Worm (Caenorhabditis elegans): ENCODE measurements around the gene tag-243.

tag-243 gene

ce11 chrIII:4715088-4715487 lies 26.8 kb upstream of the tag-243 start, which contains the start of gene him-18:
TSS of gene him-18 (minus strand) at chrIII:4715188.
- TF ChIP-seq tra-4 (tag; optimal IDR thresholded peaks at IDR 0.05) (no peak), hmbx-1 (tag; optimal IDR thresholded peaks at IDR 0.05) (no peak), ceh-13 (GFP tag; optimal IDR thresholded peaks at IDR 0.05) (no peak), ceh-36 (tag; optimal IDR thresholded peaks at IDR 0.05) (no peak), hnd-1 (tag; optimal IDR thresholded peaks at IDR 0.05) (no peak), hmg-4 (GFP tag; optimal IDR thresholded peaks at IDR 0.05) (no peak), ama-1 (optimal IDR thresholded peaks at IDR 0.05) (no peak), tbx-11 (GFP tag; IDR thresholded peaks at IDR 0.05) (no peak)

- no peak for TF ChIP-seq tbx-11 (GFP tag; IDR thresholded peaks at IDR 0.05)
- no peak for TF ChIP-seq ceh-13 (GFP tag; optimal IDR thresholded peaks at IDR 0.05)
- TF ChIP-seq sea-1 (GFP tag; conservative IDR thresholded peaks at IDR 0.05): no peak
- no peak for TF ChIP-seq tra-4 (tag; optimal IDR thresholded peaks at IDR 0.05)
- TF ChIP-seq hmg-4 (GFP tag; optimal IDR thresholded peaks at IDR 0.05): no peak
- TF ChIP-seq pes-1 (GFP tag; IDR thresholded peaks at IDR 0.05): no peak
- no peak for TF ChIP-seq hmbx-1 (tag; optimal IDR thresholded peaks at IDR 0.05)
- TF ChIP-seq ceh-36 (tag; optimal IDR thresholded peaks at IDR 0.05): no peak
- no peak for TF ChIP-seq aly-1 (tag; optimal IDR thresholded peaks at IDR 0.05)
- no peak for TF ChIP-seq F13C5.2 (tag; optimal IDR thresholded peaks at IDR 0.05)
- TF ChIP-seq scrt-1 (GFP tag; IDR thresholded peaks at IDR 0.05): no peak
- TF ChIP-seq tbx-37 (GFP tag; conservative IDR thresholded peaks at IDR 0.05): no peak
- TF ChIP-seq flt-1 (GFP tag; IDR thresholded peaks at IDR 0.05): no peak
- TF ChIP-seq ama-1 (optimal IDR thresholded peaks at IDR 0.05): no peak
- TF ChIP-seq ets-7 (tag; optimal IDR thresholded peaks at IDR 0.05): no peak
- TF ChIP-seq B0310.2 (tag; optimal IDR thresholded peaks at IDR 0.05): no peak
These were observed 20.7 kb upstream of the tag-243 start, which contains the start of gene T04A8.18 for ce11 chrIII:4708909-4709308. TSS of gene T04A8.18 (plus strand) at chrIII:4709209.

- TF ChIP-seq ceh-13 (GFP tag; optimal IDR thresholded peaks at IDR 0.05): no peak
- TF ChIP-seq scrt-1 (GFP tag; IDR thresholded peaks at IDR 0.05): no peak
- no peak for TF ChIP-seq hmg-4 (GFP tag; optimal IDR thresholded peaks at IDR 0.05)
- no peak for TF ChIP-seq hmbx-1 (tag; optimal IDR thresholded peaks at IDR 0.05)
- TF ChIP-seq sea-1 (GFP tag; conservative IDR thresholded peaks at IDR 0.05): no peak
- TF ChIP-seq ets-7 (tag; optimal IDR thresholded peaks at IDR 0.05): no peak
- TF ChIP-seq hnd-1 (tag; optimal IDR thresholded peaks at IDR 0.05): no peak
- TF ChIP-seq F13C5.2 (tag; optimal IDR thresholded peaks at IDR 0.05): no peak
These were observed 18.4 kb upstream of the tag-243 start, which contains the start of gene T04A8.13 for ce11 chrIII:4706678-4707077. TSS of gene T04A8.13 (plus strand) at chrIII:4706978.

- TF ChIP-seq ceh-13 (GFP tag; optimal IDR thresholded peaks at IDR 0.05): no peak
- TF ChIP-seq pes-1 (GFP tag; IDR thresholded peaks at IDR 0.05): no peak
- no peak for TF ChIP-seq hnd-1 (tag; optimal IDR thresholded peaks at IDR 0.05)
- no peak for TF ChIP-seq tra-4 (tag; optimal IDR thresholded peaks at IDR 0.05)
- TF ChIP-seq flt-1 (GFP tag; IDR thresholded peaks at IDR 0.05): no peak
- no peak for TF ChIP-seq sea-1 (GFP tag; conservative IDR thresholded peaks at IDR 0.05)
- no peak for TF ChIP-seq ceh-36 (tag; optimal IDR thresholded peaks at IDR 0.05)
- TF ChIP-seq F13C5.2 (tag; optimal IDR thresholded peaks at IDR 0.05): no peak
- no peak for TF ChIP-seq ets-7 (tag; optimal IDR thresholded peaks at IDR 0.05)
- no peak for TF ChIP-seq aly-1 (tag; optimal IDR thresholded peaks at IDR 0.05)
- TF ChIP-seq hmg-4 (GFP tag; optimal IDR thresholded peaks at IDR 0.05): no peak
- TF ChIP-seq tbx-37 (GFP tag; conservative IDR thresholded peaks at IDR 0.05): no peak
These were observed 17.0 kb upstream of the tag-243 start, which contains the start of gene pgap-2 for ce11 chrIII:4705207-4705606. TSS of gene pgap-2 (plus strand) at chrIII:4705507.

- TF ChIP-seq ets-7 (tag; optimal IDR thresholded peaks at IDR 0.05) (no peak), hmg-4 (GFP tag; optimal IDR thresholded peaks at IDR 0.05) (no peak), tra-4 (tag; optimal IDR thresholded peaks at IDR 0.05) (no peak)
These were observed 15.7 kb upstream of the tag-243 start, which contains the start of the genes clp-2 and mrpl-16 for ce11 chrIII:4703932-4704454. TSS of gene clp-2 (minus strand) at chrIII:4704025. TSS of gene mrpl-16 (plus strand) at chrIII:4704404.

ce11 chrIII:4699922-4700321 lies 11.7 kb upstream of the tag-243 start, which contains the start of gene sel-13:
TSS of gene sel-13 (minus strand) at chrIII:4700224.
- TF ChIP-seq hmg-4 (GFP tag; optimal IDR thresholded peaks at IDR 0.05) (no peak), tbx-11 (GFP tag; IDR thresholded peaks at IDR 0.05) (no peak), hnd-1 (tag; optimal IDR thresholded peaks at IDR 0.05) (no peak), hmbx-1 (tag; optimal IDR thresholded peaks at IDR 0.05) (no peak), ceh-13 (GFP tag; optimal IDR thresholded peaks at IDR 0.05) (no peak), ama-1 (optimal IDR thresholded peaks at IDR 0.05) (no peak)

- TF ChIP-seq B0310.2 (tag; optimal IDR thresholded peaks at IDR 0.05): no peak
- TF ChIP-seq sea-1 (GFP tag; conservative IDR thresholded peaks at IDR 0.05): no peak
- no peak for TF ChIP-seq tra-4 (tag; optimal IDR thresholded peaks at IDR 0.05)
- TF ChIP-seq aly-1 (tag; optimal IDR thresholded peaks at IDR 0.05): no peak
- TF ChIP-seq ets-7 (tag; optimal IDR thresholded peaks at IDR 0.05): no peak
- no peak for TF ChIP-seq tbx-11 (GFP tag; IDR thresholded peaks at IDR 0.05)
These were observed 9.6 kb upstream of the tag-243 start, which contains the start of gene dnj-18 for ce11 chrIII:4697819-4698218. TSS of gene dnj-18 (plus strand) at chrIII:4698119.

- TF ChIP-seq pes-1 (GFP tag; IDR thresholded peaks at IDR 0.05): no peak
- no peak for TF ChIP-seq ceh-13 (GFP tag; optimal IDR thresholded peaks at IDR 0.05)
- TF ChIP-seq flt-1 (GFP tag; IDR thresholded peaks at IDR 0.05): no peak
- TF ChIP-seq tbx-11 (GFP tag; IDR thresholded peaks at IDR 0.05): no peak
- TF ChIP-seq tbx-37 (GFP tag; conservative IDR thresholded peaks at IDR 0.05): no peak
- TF ChIP-seq ama-1 (optimal IDR thresholded peaks at IDR 0.05): no peak
- TF ChIP-seq F13C5.2 (tag; optimal IDR thresholded peaks at IDR 0.05): no peak
- no peak for TF ChIP-seq aly-1 (tag; optimal IDR thresholded peaks at IDR 0.05)
- no peak for TF ChIP-seq hmg-4 (GFP tag; optimal IDR thresholded peaks at IDR 0.05)
- no peak for TF ChIP-seq tra-4 (tag; optimal IDR thresholded peaks at IDR 0.05)
- TF ChIP-seq sea-1 (GFP tag; conservative IDR thresholded peaks at IDR 0.05): no peak
- no peak for TF ChIP-seq hmbx-1 (tag; optimal IDR thresholded peaks at IDR 0.05)
- TF ChIP-seq ceh-36 (tag; optimal IDR thresholded peaks at IDR 0.05): no peak
- no peak for TF ChIP-seq ets-7 (tag; optimal IDR thresholded peaks at IDR 0.05)
- TF ChIP-seq hnd-1 (tag; optimal IDR thresholded peaks at IDR 0.05): no peak
- TF ChIP-seq scrt-1 (GFP tag; IDR thresholded peaks at IDR 0.05): no peak
- no peak for TF ChIP-seq B0310.2 (tag; optimal IDR thresholded peaks at IDR 0.05)
These were observed 8.6 kb upstream of the tag-243 start for ce11 chrIII:4696903-4697302.
